Worm (Caenorhabditis elegans) whole organism, young adult: ENCODE results near the gene dpy-19.

ENCODE experiments used
- B0261.1 ChIP-seq: sonication (generic microtip); optimal IDR thresholded peaks from 2 replicates; lab custom pipeline; 2016; ENCODE audit warnings: mild to moderate bottlenecking, missing genetic modification characterization, moderate library complexity, missing compliant biosample characterization
- B0336.3 ChIP-seq: fragments of 200-800 bp; sonication (Bioruptor generic); IDR thresholded peaks from 2 replicates; pipeline ENCODE4 v1.3.6; 2022; ENCODE audit warnings: missing genetic modification characterization, missing compliant biosample characterization
- D2030.7 ChIP-seq: fragments of 200-800 bp; sonication (Bioruptor generic); IDR thresholded peaks from 2 replicates; pipeline ENCODE4 v1.3.6; 2022; ENCODE audit warnings: missing genetic modification reagents, missing genetic modification characterization, missing compliant biosample characterization
- F22D6.2 ChIP-seq: sonication (generic microtip); optimal IDR thresholded peaks from 2 replicates; lab custom pipeline; 2016; ENCODE audit warnings: mild to moderate bottlenecking, missing genetic modification characterization, missing compliant biosample characterization
- F57C9.4 ChIP-seq: sonication (generic microtip); optimal IDR thresholded peaks from 2 replicates; lab custom pipeline; 2017; ENCODE audit warnings: mild to moderate bottlenecking, missing genetic modification characterization, missing compliant biosample characterization
- T26A5.8 ChIP-seq: sonication (generic microtip); optimal IDR thresholded peaks from 2 replicates; lab custom pipeline; 2016; ENCODE audit warnings: missing genetic modification characterization, missing compliant biosample characterization
- Y53G8AR.9 ChIP-seq: fragments of 200-800 bp; sonication (Bioruptor generic); conservative IDR thresholded peaks from 2 replicates; pipeline ENCODE4 v1.3.6; 2022; ENCODE audit warnings: missing genetic modification reagents, missing genetic modification characterization, missing compliant biosample characterization
- Y95B8A.8 ChIP-seq: fragments of 200-800 bp; sonication (Bioruptor generic); IDR thresholded peaks from 2 replicates; pipeline ENCODE4 v1.3.6; 2022; ENCODE audit warnings: missing genetic modification reagents, missing genetic modification characterization, missing compliant biosample characterization
- ZK185.1 ChIP-seq: sonication (generic microtip); optimal IDR thresholded peaks from 2 replicates; lab custom pipeline; 2016; ENCODE audit warnings: mild to moderate bottlenecking, missing genetic modification characterization, missing compliant biosample characterization; ENCODE audit not compliant: poor library complexity, severe bottlenecking
- akir-1 ChIP-seq: fragments of 200-800 bp; sonication (Bioruptor generic); optimal IDR thresholded peaks from 2 replicates; lab custom pipeline; 2018; ENCODE audit warnings: mild to moderate bottlenecking, missing genetic modification characterization, moderate library complexity, missing compliant biosample characterization
- ama-1 ChIP-seq, 3 experiments: fragments of 150-350 bp in 1 of 3; sonication (generic microtip) in 2 of 3; optimal IDR thresholded peaks; 2 replicates each; lab custom pipeline; 2014 to 2018; ENCODE audit warnings: missing biosample characterization in 2 of 3, missing genetic modification characterization in 2 of 3, missing genetic modification reagents in 2 of 3
- cebp-1 ChIP-seq, 2 experiments: fragments of 200-800 bp in 1 of 2; sonication (Bioruptor generic) in 1 of 2; sonication (generic microtip) in 1 of 2; IDR thresholded peaks in 1 of 2; optimal IDR thresholded peaks in 1 of 2; 2 replicates each; pipeline versions ENCODE4 v1.3.6 to Lab custom; 2017 to 2022; ENCODE audit warnings: missing compliant biosample characterization in 2 of 2, missing genetic modification characterization in 2 of 2, mild to moderate bottlenecking in 1 of 2, missing genetic modification reagents in 1 of 2, moderate library complexity in 1 of 2
- ceh-27 ChIP-seq: fragments of 200-800 bp; sonication (Bioruptor generic); optimal IDR thresholded peaks from 2 replicates; lab custom pipeline; 2018; ENCODE audit warnings: mild to moderate bottlenecking, missing genetic modification characterization, moderate library complexity, missing compliant biosample characterization
- chd-7 ChIP-seq: sonication (generic microtip); optimal IDR thresholded peaks from 2 replicates; lab custom pipeline; 2016; ENCODE audit warnings: mild to moderate bottlenecking, missing genetic modification characterization, moderate library complexity, missing compliant biosample characterization
- die-1 ChIP-seq: sonication (generic microtip); optimal IDR thresholded peaks from 2 replicates; lab custom pipeline; 2016; ENCODE audit warnings: missing genotype, mild to moderate bottlenecking, missing genetic modification characterization, missing compliant biosample characterization
- dox-1 ChIP-seq: fragments of 200-800 bp; sonication (Bioruptor generic); IDR thresholded peaks from 2 replicates; pipeline ENCODE4 v1.3.6; 2022; ENCODE audit warnings: missing genetic modification reagents, missing genetic modification characterization, missing compliant biosample characterization
- egl-44 ChIP-seq: fragments of 200-800 bp; sonication (Bioruptor generic); IDR thresholded peaks from 2 replicates; pipeline ENCODE4 v1.3.6; 2022; ENCODE audit warnings: missing genetic modification reagents, missing genetic modification characterization, missing compliant biosample characterization
- egrh-3 ChIP-seq: fragments of 200-800 bp; sonication (Bioruptor generic); IDR thresholded peaks from 2 replicates; pipeline ENCODE4 v1.3.6; 2022; ENCODE audit warnings: missing genetic modification reagents, missing genetic modification characterization, missing compliant biosample characterization
- gei-17 ChIP-seq: fragments of 200-800 bp; sonication (Bioruptor generic); optimal IDR thresholded peaks from 2 replicates; lab custom pipeline; 2018; ENCODE audit warnings: mild to moderate bottlenecking, missing genetic modification characterization, missing compliant biosample characterization
- hmg-1.2 ChIP-seq: fragments of 200-800 bp; sonication (Bioruptor generic); IDR thresholded peaks from 2 replicates; pipeline ENCODE4 v1.3.6; 2022; ENCODE audit warnings: missing genetic modification reagents, missing genetic modification characterization, missing compliant biosample characterization
- hmg-20 ChIP-seq: fragments of 200-800 bp; sonication (Bioruptor generic); IDR thresholded peaks from 2 replicates; pipeline ENCODE4 v1.3.6; 2022; ENCODE audit warnings: missing genetic modification reagents, missing genetic modification characterization, missing compliant biosample characterization
- lag-1 ChIP-seq: fragments of 200-800 bp; sonication (Bioruptor generic); IDR thresholded peaks from 2 replicates; pipeline ENCODE4 v1.3.6; 2022; ENCODE audit warnings: missing genetic modification reagents, missing genetic modification characterization, missing compliant biosample characterization
- let-526 ChIP-seq: fragments of 200-800 bp; sonication (Bioruptor generic); IDR thresholded peaks from 2 replicates; pipeline ENCODE4 v1.3.6; 2022; ENCODE audit warnings: missing genetic modification reagents, missing genetic modification characterization, missing compliant biosample characterization
- let-607 ChIP-seq, 2 experiments: fragments of 200-800 bp in 1 of 2; sonication (Bioruptor generic) in 1 of 2; sonication (generic microtip) in 1 of 2; optimal IDR thresholded peaks; 2 replicates each; lab custom pipeline; 2016 to 2018; ENCODE audit warnings: mild to moderate bottlenecking in 2 of 2, missing compliant biosample characterization in 2 of 2, missing genetic modification characterization in 2 of 2, moderate library complexity in 2 of 2, missing genotype in 1 of 2
- lin-26 ChIP-seq: fragments of 200-800 bp; sonication (Bioruptor generic); IDR thresholded peaks from 2 replicates; pipeline ENCODE4 v1.3.6; 2022; ENCODE audit warnings: missing genetic modification reagents, missing genetic modification characterization, missing compliant biosample characterization
- lin-35 ChIP-seq, 3 experiments: fragments of 150-350 bp in 2 of 3; sonication (generic microtip) in 1 of 3; optimal IDR thresholded peaks; 2 replicates each; lab custom pipeline; 2014 to 2018; ENCODE audit warnings: missing biosample characterization in 3 of 3, missing genetic modification characterization in 3 of 3, missing genetic modification reagents in 3 of 3
- lin-54 ChIP-seq: fragments of 200-800 bp; sonication (Bioruptor generic); optimal IDR thresholded peaks from 2 replicates; lab custom pipeline; 2018; ENCODE audit warnings: mild to moderate bottlenecking, missing genetic modification characterization, missing compliant biosample characterization
- lir-1 ChIP-seq: fragments of 200-800 bp; sonication (Bioruptor generic); conservative IDR thresholded peaks from 2 replicates; pipeline ENCODE4 v1.3.6; 2022; ENCODE audit warnings: missing genetic modification reagents, missing genetic modification characterization, missing compliant biosample characterization
- lsy-27 ChIP-seq: sonication (generic microtip); optimal IDR thresholded peaks from 2 replicates; lab custom pipeline; 2017; ENCODE audit warnings: missing genetic modification characterization, mild to moderate bottlenecking, missing compliant biosample characterization, antibody characterized with exemption, missing genotype, borderline replicate concordance; ENCODE audit not compliant: insufficient read depth
- madf-6 ChIP-seq: fragments of 200-800 bp; sonication (Bioruptor generic); IDR thresholded peaks from 2 replicates; pipeline ENCODE4 v1.3.6; 2022; ENCODE audit warnings: missing genetic modification reagents, missing genetic modification characterization, missing compliant biosample characterization
- mcd-1 ChIP-seq: fragments of 200-800 bp; sonication (Bioruptor generic); IDR thresholded peaks from 2 replicates; pipeline ENCODE4 v1.3.6; 2022; ENCODE audit warnings: missing genetic modification reagents, missing genetic modification characterization, missing compliant biosample characterization
- mel-28 ChIP-seq: sonication (generic microtip); optimal IDR thresholded peaks from 2 replicates; lab custom pipeline; 2016; ENCODE audit warnings: borderline replicate concordance, mild to moderate bottlenecking, missing genetic modification characterization, missing compliant biosample characterization
- mes-4 ChIP-seq: sonication (generic microtip); optimal IDR thresholded peaks from 2 replicates; lab custom pipeline; 2016; ENCODE audit warnings: missing genotype, missing genetic modification characterization, missing compliant biosample characterization
- mxl-1 ChIP-seq: sonication (generic microtip); optimal IDR thresholded peaks from 2 replicates; lab custom pipeline; 2016; ENCODE audit warnings: missing genetic modification characterization, missing compliant biosample characterization
- nfya-2 ChIP-seq: fragments of 200-800 bp; sonication (Bioruptor generic); IDR thresholded peaks from 2 replicates; pipeline ENCODE4 v1.3.6; 2022; ENCODE audit warnings: missing genetic modification reagents, missing genetic modification characterization, missing compliant biosample characterization
- nhr-90 ChIP-seq: sonication (generic microtip); optimal IDR thresholded peaks from 2 replicates; lab custom pipeline; 2016; ENCODE audit warnings: missing genotype, mild to moderate bottlenecking, missing genetic modification characterization, missing compliant biosample characterization
- rcor-1 ChIP-seq: fragments of 200-800 bp; sonication (Bioruptor generic); IDR thresholded peaks from 2 replicates; pipeline ENCODE4 v1.3.6; 2022; ENCODE audit warnings: missing genetic modification reagents, missing genetic modification characterization, missing compliant biosample characterization
- repo-1 ChIP-seq: sonication (generic microtip); optimal IDR thresholded peaks from 2 replicates; lab custom pipeline; 2017; ENCODE audit warnings: mild to moderate bottlenecking, missing genetic modification characterization, missing compliant biosample characterization
- rpc-1 ChIP-seq, 2 experiments: fragments of 150-350 bp in 1 of 2; sonication (generic microtip) in 1 of 2; optimal IDR thresholded peaks; 2 replicates each; lab custom pipeline; 2014 to 2018; ENCODE audit warnings: missing biosample characterization in 1 of 2, missing genetic modification characterization in 1 of 2, missing genetic modification reagents in 1 of 2, missing genotype in 1 of 2
- snpc-1.1 ChIP-seq: sonication (generic microtip); optimal IDR thresholded peaks from 2 replicates; lab custom pipeline; 2017; ENCODE audit warnings: missing genetic modification characterization, mild to moderate bottlenecking, missing compliant biosample characterization, antibody characterized with exemption, moderate library complexity, missing genotype, missing genetic modification reagents; ENCODE audit not compliant: insufficient read depth
- snpc-3.4 ChIP-seq: sonication (generic microtip); optimal IDR thresholded peaks from 2 replicates; lab custom pipeline; 2017; ENCODE audit warnings: missing genetic modification characterization, mild to moderate bottlenecking, missing compliant biosample characterization, antibody characterized with exemption, moderate library complexity, missing genotype, missing genetic modification reagents
- somi-1 ChIP-seq: fragments of 200-800 bp; sonication (Bioruptor generic); optimal IDR thresholded peaks from 2 replicates; lab custom pipeline; 2018; ENCODE audit warnings: mild to moderate bottlenecking, missing genetic modification characterization, missing compliant biosample characterization
- sptf-2 ChIP-seq: fragments of 200-800 bp; sonication (Bioruptor generic); optimal IDR thresholded peaks from 2 replicates; lab custom pipeline; 2018; ENCODE audit warnings: mild to moderate bottlenecking, missing genetic modification characterization, missing compliant biosample characterization
- ztf-18 ChIP-seq: sonication (generic microtip); optimal IDR thresholded peaks from 2 replicates; lab custom pipeline; 2016; ENCODE audit warnings: missing genotype, mild to moderate bottlenecking, missing genetic modification characterization, missing compliant biosample characterization
- ztf-25 ChIP-seq: fragments of 200-800 bp; sonication (Bioruptor generic); IDR thresholded peaks from 2 replicates; pipeline ENCODE4 v1.3.6; 2022; ENCODE audit warnings: missing genetic modification reagents, missing genetic modification characterization, missing compliant biosample characterization
- ztf-26 ChIP-seq: sonication (generic microtip); optimal IDR thresholded peaks from 2 replicates; lab custom pipeline; 2017; ENCODE audit warnings: missing genetic modification characterization, missing compliant biosample characterization

The dpy-19 gene

DNA sequence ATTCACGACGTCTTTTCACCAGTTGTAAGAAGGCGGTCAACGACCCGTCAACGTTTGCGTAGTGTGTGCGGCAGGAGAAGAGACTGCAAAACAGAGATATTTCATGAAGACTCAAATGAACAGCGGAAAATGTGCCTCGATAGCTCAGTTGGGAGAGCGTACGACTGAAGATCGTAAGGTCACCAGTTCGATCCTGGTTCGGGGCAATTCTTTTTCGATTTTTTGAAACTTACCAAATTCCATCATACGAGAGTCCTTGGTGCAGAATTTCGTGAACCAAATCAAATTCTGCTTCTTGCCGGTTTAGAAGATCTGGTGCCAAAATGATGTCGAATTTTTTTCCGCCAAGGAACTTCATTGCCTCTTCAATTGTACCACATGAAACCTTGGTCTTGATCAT lies 14.4 kb downstream of the dpy-19 start (continued):
- TF ChIP-seq dox-1 (GFP tag; lab: Robert Waterston, UW) (peak; percentile 52; the same call in 1 of the 2 replicates), lin-26 (GFP tag; lab: Robert Waterston, UW) (peak; percentile 75), nhr-90 (tag; lab: Kevin White, UChicago) (peak; percentile 43), rcor-1 (GFP tag; lab: Robert Waterston, UW) (0 out of 2 replicates have a peak, but pooled peaks have one; percentile 29), ztf-26 (tag; lab: Kevin White, UChicago) (peak; percentile 37), T26A5.8 (no peak), ztf-18 (tag; lab: Kevin White, UChicago) (peak; percentile 20), B0261.1 (tag; lab: Kevin White, UChicago) (peak; percentile 75), F57C9.4 (tag; lab: Kevin White, UChicago) (no peak), cebp-1 (GFP tag; IDR thresholded peaks at IDR 0.05; lab: Robert Waterston, UW) (no peak), cebp-1 (tag; optimal IDR thresholded peaks at IDR 0.05; lab: Kevin White, UChicago) (peak; percentile 29), mel-28 (tag; lab: Kevin White, UChicago) (peak; percentile 13), lin-35 (GFP tag; optimal IDR thresholded peaks at IDR 0.05; lab: Kevin White, UChicago) (peak in 1 of 3 experiments; percentile 60), ama-1 (optimal IDR thresholded peaks at IDR 0.05; lab: Kevin White, UChicago) (peak; percentile 19), ama-1 (GFP tag; optimal IDR thresholded peaks at IDR 0.05; lab: Kevin White, UChicago) (no peak), mcd-1 (GFP tag; lab: Robert Waterston, UW) (peak; percentile 56), lag-1 (GFP tag; lab: Robert Waterston, UW) (no peak), lir-1 (GFP tag; lab: Robert Waterston, UW) (no peak), lin-54 (GFP tag; lab: Kevin White, UChicago) (peak; percentile 49), somi-1 (GFP tag; lab: Kevin White, UChicago) (no peak), let-526 (0 out of 2 replicates have a peak, but pooled peaks have one; percentile 45), madf-6 (GFP tag; lab: Robert Waterston, UW) (peak; percentile 40; the same call in 1 of the 2 replicates), snpc-3.4 (tag; lab: Kevin White, UChicago) (peak; percentile 15), egrh-3 (GFP tag; lab: Robert Waterston, UW) (peak; percentile 13; the same call in 1 of the 2 replicates), ceh-27 (GFP tag; lab: Kevin White, UChicago) (peak; percentile 42), gei-17 (GFP tag; lab: Kevin White, UChicago) (no peak), hmg-20 (GFP tag; lab: Robert Waterston, UW) (no peak), Y95B8A.8 (GFP tag; lab: Robert Waterston, UW) (no peak), rpc-1 (optimal IDR thresholded peaks at IDR 0.05; lab: Kevin White, UChicago) (peak; percentile 69), rpc-1 (tag; optimal IDR thresholded peaks at IDR 0.05; lab: Kevin White, UChicago) (peak; percentile 75), let-607 (tag; optimal IDR thresholded peaks at IDR 0.05; lab: Kevin White, UChicago) (peak in 1 of 2 experiments; percentile 18), nfya-2 (GFP tag; lab: Robert Waterston, UW) (no peak), egl-44 (GFP tag; lab: Robert Waterston, UW) (peak; percentile 75), D2030.7 (GFP tag; lab: Robert Waterston, UW) (0 out of 2 replicates have a peak, but pooled peaks have one; percentile 11), repo-1 (tag; lab: Kevin White, UChicago) (peak; percentile 22), akir-1 (GFP tag; lab: Kevin White, UChicago) (no peak), B0336.3 (0 out of 2 replicates have a peak, but pooled peaks have one; percentile 18), sptf-2 (GFP tag; lab: Kevin White, UChicago) (no peak), hmg-1.2 (peak; percentile 64), mes-4 (tag; lab: Kevin White, UChicago) (no peak), snpc-1.1 (tag; lab: Kevin White, UChicago) (peak; percentile 14), die-1 (tag; lab: Kevin White, UChicago) (peak; percentile 65), ZK185.1 (tag; lab: Kevin White, UChicago) (peak; percentile 4), ztf-25 (GFP tag; lab: Robert Waterston, UW) (no peak), lsy-27 (no peak), mxl-1 (tag; lab: Kevin White, UChicago) (no peak), F22D6.2 (peak; percentile 25), Y53G8AR.9 (GFP tag; lab: Robert Waterston, UW) (0 out of 2 replicates have a peak, but pooled peaks have one; percentile 20), chd-7 (tag; lab: Kevin White, UChicago) (peak; percentile 62)
